Worm (Caenorhabditis elegans) whole organism, late embryonic: ENCODE measurements around the gene E02H4.7.

Source experiments
- che-1 ChIP-seq: sonication (generic microtip); optimal IDR thresholded peaks from 2 replicates; lab custom pipeline; 2016; ENCODE audit warnings: mild to moderate bottlenecking, missing genetic modification characterization, missing compliant biosample characterization
- elt-2 ChIP-seq: sonication (generic microtip); optimal IDR thresholded peaks from 2 replicates; lab custom pipeline; 2016; ENCODE audit warnings: missing genetic modification reagents, missing genetic modification characterization, missing compliant biosample characterization
- hlh-6 ChIP-seq: sonication (generic microtip); optimal IDR thresholded peaks from 2 replicates; lab custom pipeline; 2016; ENCODE audit warnings: missing genotype, missing genetic modification characterization, missing compliant biosample characterization
- pha-4 ChIP-seq: fragments of 150-350 bp; optimal IDR thresholded peaks from 2 replicates; lab custom pipeline; 2018; ENCODE audit warnings: missing biosample characterization, missing genetic modification reagents, missing genetic modification characterization
- tbx-2 ChIP-seq: sonication (generic microtip); optimal IDR thresholded peaks from 2 replicates; lab custom pipeline; 2016; ENCODE audit warnings: missing genetic modification characterization, missing compliant biosample characterization

ce11 chrX:14236121-14236824 lies 19.8 kb upstream of the E02H4.7 start:
- TF ChIP-seq elt-2 (tag; lab: Kevin White, UChicago), result no peak
- TF ChIP-seq tbx-2 (tag; lab: Kevin White, UChicago), result no peak
- no peak for TF ChIP-seq che-1 (tag; lab: Kevin White, UChicago)
- TF ChIP-seq pha-4 (tag; lab: Kevin White, UChicago), result no peak
- no peak for TF ChIP-seq hlh-6
